Fruit fly (Drosophila melanogaster): ENCODE results near the gene UGP.
A peak's percentile ranks its signal among the peaks of the same experiment; 100 is the strongest.

Gene UGP

dm6 chr3L:9379484-9380343 lies 21.0 kb upstream of the UGP start, which contains the start of gene Hsp67Ba:
Hsp67Ba (minus strand) TSS chr3L:9379534.
- TF ChIP-seq CG9139 (GFP tag; optimal IDR thresholded peaks at IDR 0.05), result peak; percentile 23
- no peak for TF ChIP-seq CG10669 (GFP tag; optimal IDR thresholded peaks at IDR 0.05)
- no peak for TF ChIP-seq net (GFP tag; optimal IDR thresholded peaks at IDR 0.05)
- peak; percentile 5 to 47 for TF ChIP-seq ss (GFP tag; optimal IDR thresholded peaks at IDR 0.05)
- TF ChIP-seq svp (GFP tag), result peak; percentile 34
- TF ChIP-seq OdsH (GFP tag; optimal IDR thresholded peaks at IDR 0.05), result no peak
- 0 out of 3 replicates have a peak, but pooled peaks have one; percentile 18 for TF ChIP-seq CG8119 (GFP tag; IDR thresholded peaks at IDR 0.05)
- TF ChIP-seq dac (GFP tag; optimal IDR thresholded peaks at IDR 0.05), result no peak
- TF ChIP-seq spab (GFP tag; optimal IDR thresholded peaks at IDR 0.05), result no peak
- peak; percentile 76 for TF ChIP-seq Eip78C (GFP tag)
- TF ChIP-seq CG11294 (GFP tag; IDR thresholded peaks at IDR 0.05), result no peak
- no peak for TF ChIP-seq vri (GFP tag; optimal IDR thresholded peaks at IDR 0.05)
- no peak; the same call in 2 of the 3 replicates for TF ChIP-seq CG6163 (GFP tag; IDR thresholded peaks at IDR 0.05)
- no peak for TF ChIP-seq CG11902 (GFP tag; optimal IDR thresholded peaks at IDR 0.05)
- TF ChIP-seq CG6276 (GFP tag; optimal IDR thresholded peaks at IDR 0.05), result no peak
- TF ChIP-seq CG6854 (GFP tag; optimal IDR thresholded peaks at IDR 0.05), result peak; percentile 21
- no peak for TF ChIP-seq fd85E (GFP tag; optimal IDR thresholded peaks at IDR 0.05)
- peak; percentile 41 for TF ChIP-seq Eip93F (GFP tag; optimal IDR thresholded peaks at IDR 0.05)
- TF ChIP-seq Sox15 (GFP tag; optimal IDR thresholded peaks at IDR 0.05), result no peak
- TF ChIP-seq Eip75B (GFP tag; optimal IDR thresholded peaks at IDR 0.05), result no peak
- TF ChIP-seq Sox102F (GFP tag; optimal IDR thresholded peaks at IDR 0.05), result no peak
- TF ChIP-seq CG32006 (GFP tag; optimal IDR thresholded peaks at IDR 0.05), result no peak
- TF ChIP-seq achi (GFP tag; optimal IDR thresholded peaks at IDR 0.05), result no peak
- TF ChIP-seq Smox (GFP tag; optimal IDR thresholded peaks at IDR 0.05), result no peak
- TF ChIP-seq CG15336 (GFP tag; IDR thresholded peaks at IDR 0.05), result 0 out of 2 replicates have a peak, but pooled peaks have one; percentile 7
- no peak for TF ChIP-seq CG6792 (GFP tag; optimal IDR thresholded peaks at IDR 0.05)
- peak; percentile 51 for TF ChIP-seq CG6808 (GFP tag; optimal IDR thresholded peaks at IDR 0.05)
- 0 out of 3 replicates have a peak, but pooled peaks have one; percentile 25 for TF ChIP-seq eg (GFP tag; IDR thresholded peaks at IDR 0.05)
- TF ChIP-seq Ets96B (tag; optimal IDR thresholded peaks at IDR 0.05), result no peak
- TF ChIP-seq Sox14 (GFP tag; optimal IDR thresholded peaks at IDR 0.05), result peak; percentile 67

- TF ChIP-seq CG11762 (GFP tag; optimal IDR thresholded peaks at IDR 0.05; ENCODE audit: insufficient read depth) (peak; percentile 83), achi (GFP tag; optimal IDR thresholded peaks at IDR 0.05) (peak; percentile 93), fd59A (GFP tag; optimal IDR thresholded peaks at IDR 0.05) (peak; percentile 71), Ets21C (GFP tag; optimal IDR thresholded peaks at IDR 0.05) (peak; percentile 87), Gug (GFP tag; IDR thresholded peaks at IDR 0.05) (peak; percentile 85), CG6163 (GFP tag; IDR thresholded peaks at IDR 0.05) (peak; percentile 96), Eip78C (GFP tag) (peak; percentile 98), CG31627 (GFP tag; optimal IDR thresholded peaks at IDR 0.05) (peak; percentile 90), CG6808 (GFP tag; optimal IDR thresholded peaks at IDR 0.05) (peak; percentile 89), CG3919 (GFP tag; optimal IDR thresholded peaks at IDR 0.05) (peak; percentile 94), cyc (GFP tag; optimal IDR thresholded peaks at IDR 0.05) (peak; percentile 89), acj6 (GFP tag; optimal IDR thresholded peaks at IDR 0.05) (peak; percentile 95), CG15336 (GFP tag; IDR thresholded peaks at IDR 0.05) (peak; percentile 98), CG8632 (GFP tag; optimal IDR thresholded peaks at IDR 0.05) (peak; percentile 95), Hr4 (GFP tag; optimal IDR thresholded peaks at IDR 0.05) (peak; percentile 96), fd85E (GFP tag; optimal IDR thresholded peaks at IDR 0.05) (peak; percentile 88), CG11294 (GFP tag; IDR thresholded peaks at IDR 0.05) (peak; percentile 87), net (GFP tag; optimal IDR thresholded peaks at IDR 0.05) (peak; percentile 96), CG8319 (GFP tag; optimal IDR thresholded peaks at IDR 0.05) (peak; percentile 78), Lpt (GFP tag; optimal IDR thresholded peaks at IDR 0.05) (peak; percentile 91), dac (GFP tag; optimal IDR thresholded peaks at IDR 0.05) (peak; percentile 55), ss (GFP tag; optimal IDR thresholded peaks at IDR 0.05) (peak; percentile 60 to 83), fkh (GFP tag; optimal IDR thresholded peaks at IDR 0.05) (peak; percentile 31), salr (GFP tag; optimal IDR thresholded peaks at IDR 0.05) (peak; percentile 74 to 90), vri (GFP tag; optimal IDR thresholded peaks at IDR 0.05) (peak; percentile 94), CG4318 (GFP tag; optimal IDR thresholded peaks at IDR 0.05) (peak; percentile 79), Blimp-1 (GFP tag; optimal IDR thresholded peaks at IDR 0.05) (peak; percentile 51)
These were observed 18.7 kb upstream of the UGP start, which contains the start of gene Hsp26 for dm6 chr3L:9377198-9378035. Hsp26 (minus strand) TSS chr3L:9377427.

Measured in whole organism, prepupa.